Worm (Caenorhabditis elegans) whole organism, young adult: Measurements from ENCODE around the gene egl-19.
A peak's percentile ranks its signal among the peaks of the same experiment; 100 is the strongest.

ENCODE experiments used
- B0035.1 ChIP-seq: sonication (generic microtip); optimal IDR thresholded peaks from 2 replicates; lab custom pipeline; 2016; ENCODE audit warnings: missing genetic modification characterization, mild to moderate bottlenecking, missing compliant biosample characterization, missing genotype, missing genetic modification reagents
- B0261.1 ChIP-seq: sonication (generic microtip); optimal IDR thresholded peaks from 2 replicates; lab custom pipeline; 2016; ENCODE audit warnings: mild to moderate bottlenecking, missing genetic modification characterization, moderate library complexity, missing compliant biosample characterization
- C17E4.6 ChIP-seq: fragments of 200-800 bp; sonication (Bioruptor generic); IDR thresholded peaks from 2 replicates; pipeline ENCODE4 v1.3.6; 2022; ENCODE audit warnings: missing genetic modification reagents, missing genetic modification characterization, missing compliant biosample characterization
- F23B12.7 ChIP-seq: sonication (generic microtip); optimal IDR thresholded peaks from 2 replicates; lab custom pipeline; 2017; ENCODE audit warnings: missing genetic modification characterization, mild to moderate bottlenecking, missing compliant biosample characterization, antibody characterized with exemption, moderate library complexity; ENCODE audit not compliant: insufficient read depth
- F49E8.2 ChIP-seq: sonication (generic microtip); optimal IDR thresholded peaks from 3 replicates; lab custom pipeline; 2017; ENCODE audit warnings: missing genetic modification characterization, mild to moderate bottlenecking, missing compliant biosample characterization, antibody characterized with exemption, moderate library complexity; ENCODE audit not compliant: insufficient read depth
- F52B5.7 ChIP-seq: sonication (generic microtip); optimal IDR thresholded peaks from 2 replicates; lab custom pipeline; 2016; ENCODE audit warnings: mild to moderate bottlenecking, missing genetic modification characterization, missing compliant biosample characterization
- F57C9.4 ChIP-seq: sonication (generic microtip); optimal IDR thresholded peaks from 2 replicates; lab custom pipeline; 2017; ENCODE audit warnings: mild to moderate bottlenecking, missing genetic modification characterization, missing compliant biosample characterization
- T26A5.8 ChIP-seq: sonication (generic microtip); optimal IDR thresholded peaks from 2 replicates; lab custom pipeline; 2016; ENCODE audit warnings: missing genetic modification characterization, missing compliant biosample characterization
- Y53G8AR.9 ChIP-seq: fragments of 200-800 bp; sonication (Bioruptor generic); conservative IDR thresholded peaks from 2 replicates; pipeline ENCODE4 v1.3.6; 2022; ENCODE audit warnings: missing genetic modification reagents, missing genetic modification characterization, missing compliant biosample characterization
- Y67H2A.10 ChIP-seq: fragments of 200-800 bp; sonication (Bioruptor generic); conservative IDR thresholded peaks from 2 replicates; pipeline ENCODE4 v1.3.6; 2022; ENCODE audit warnings: missing genetic modification reagents, missing genetic modification characterization, missing compliant biosample characterization
- Y79H2A.3 ChIP-seq: fragments of 200-800 bp; sonication (Bioruptor generic); conservative IDR thresholded peaks from 2 replicates; pipeline ENCODE4 v1.3.6; 2022; ENCODE audit warnings: missing genetic modification reagents, missing genetic modification characterization, missing compliant biosample characterization
- akir-1 ChIP-seq: fragments of 200-800 bp; sonication (Bioruptor generic); optimal IDR thresholded peaks from 2 replicates; lab custom pipeline; 2018; ENCODE audit warnings: mild to moderate bottlenecking, missing genetic modification characterization, moderate library complexity, missing compliant biosample characterization
- attf-5 ChIP-seq: fragments of 200-800 bp; sonication (Bioruptor generic); optimal IDR thresholded peaks from 2 replicates; lab custom pipeline; 2018; ENCODE audit warnings: mild to moderate bottlenecking, missing genetic modification characterization, missing compliant biosample characterization
- bed-2 ChIP-seq: fragments of 200-800 bp; sonication (Bioruptor generic); IDR thresholded peaks from 2 replicates; pipeline ENCODE4 v1.3.6; 2022; ENCODE audit warnings: missing genetic modification reagents, missing genetic modification characterization, missing compliant biosample characterization
- cebp-1 ChIP-seq, 2 experiments: fragments of 200-800 bp in 1 of 2; sonication (Bioruptor generic) in 1 of 2; sonication (generic microtip) in 1 of 2; IDR thresholded peaks in 1 of 2; optimal IDR thresholded peaks in 1 of 2; 2 replicates each; pipeline versions ENCODE4 v1.3.6 to Lab custom; 2017 to 2022; ENCODE audit warnings: missing compliant biosample characterization in 2 of 2, missing genetic modification characterization in 2 of 2, mild to moderate bottlenecking in 1 of 2, missing genetic modification reagents in 1 of 2, moderate library complexity in 1 of 2
- ceh-100 ChIP-seq: fragments of 200-800 bp; sonication (Bioruptor generic); IDR thresholded peaks from 2 replicates; pipeline ENCODE4 v1.3.6; 2022; ENCODE audit warnings: missing genetic modification reagents, missing genetic modification characterization, missing compliant biosample characterization
- ceh-79 ChIP-seq: sonication (generic microtip); optimal IDR thresholded peaks from 2 replicates; lab custom pipeline; 2017; ENCODE audit warnings: mild to moderate bottlenecking, missing genetic modification characterization, missing compliant biosample characterization
- ceh-91 ChIP-seq: fragments of 200-800 bp; sonication (Bioruptor generic); IDR thresholded peaks from 2 replicates; pipeline ENCODE4 v1.3.6; 2022; ENCODE audit warnings: missing genetic modification reagents, missing genetic modification characterization, missing compliant biosample characterization
- chd-7 ChIP-seq: sonication (generic microtip); optimal IDR thresholded peaks from 2 replicates; lab custom pipeline; 2016; ENCODE audit warnings: mild to moderate bottlenecking, missing genetic modification characterization, moderate library complexity, missing compliant biosample characterization
- die-1 ChIP-seq: sonication (generic microtip); optimal IDR thresholded peaks from 2 replicates; lab custom pipeline; 2016; ENCODE audit warnings: missing genotype, mild to moderate bottlenecking, missing genetic modification characterization, missing compliant biosample characterization
- dox-1 ChIP-seq: fragments of 200-800 bp; sonication (Bioruptor generic); IDR thresholded peaks from 2 replicates; pipeline ENCODE4 v1.3.6; 2022; ENCODE audit warnings: missing genetic modification reagents, missing genetic modification characterization, missing compliant biosample characterization
- egl-44 ChIP-seq: fragments of 200-800 bp; sonication (Bioruptor generic); IDR thresholded peaks from 2 replicates; pipeline ENCODE4 v1.3.6; 2022; ENCODE audit warnings: missing genetic modification reagents, missing genetic modification characterization, missing compliant biosample characterization
- egrh-3 ChIP-seq: fragments of 200-800 bp; sonication (Bioruptor generic); IDR thresholded peaks from 2 replicates; pipeline ENCODE4 v1.3.6; 2022; ENCODE audit warnings: missing genetic modification reagents, missing genetic modification characterization, missing compliant biosample characterization
- ekl-4 ChIP-seq: fragments of 200-800 bp; sonication (Bioruptor generic); IDR thresholded peaks from 2 replicates; pipeline ENCODE4 v1.3.6; 2022; ENCODE audit warnings: missing genetic modification reagents, missing genetic modification characterization, missing compliant biosample characterization
- fkh-3 ChIP-seq: sonication (generic microtip); optimal IDR thresholded peaks from 2 replicates; lab custom pipeline; 2016; ENCODE audit warnings: mild to moderate bottlenecking, missing genetic modification characterization, missing compliant biosample characterization
- him-1 ChIP-seq: sonication (generic microtip); optimal IDR thresholded peaks from 2 replicates; lab custom pipeline; 2016; ENCODE audit warnings: missing genotype, missing genetic modification reagents, missing genetic modification characterization, missing compliant biosample characterization
- hlh-12 ChIP-seq: sonication (generic microtip); optimal IDR thresholded peaks from 2 replicates; lab custom pipeline; 2016; ENCODE audit warnings: missing genetic modification characterization, missing compliant biosample characterization
- hlh-26 ChIP-seq: fragments of 200-800 bp; sonication (Bioruptor generic); conservative IDR thresholded peaks from 2 replicates; pipeline ENCODE4 v1.3.6; 2022; ENCODE audit warnings: missing genetic modification reagents, missing genetic modification characterization, missing compliant biosample characterization
- hrde-1 ChIP-seq: sonication (generic microtip); optimal IDR thresholded peaks from 2 replicates; lab custom pipeline; 2016; ENCODE audit warnings: missing genetic modification characterization, mild to moderate bottlenecking, missing compliant biosample characterization, moderate library complexity, missing genotype, missing genetic modification reagents, borderline replicate concordance
- lag-1 ChIP-seq: fragments of 200-800 bp; sonication (Bioruptor generic); IDR thresholded peaks from 2 replicates; pipeline ENCODE4 v1.3.6; 2022; ENCODE audit warnings: missing genetic modification reagents, missing genetic modification characterization, missing compliant biosample characterization
- lin-26 ChIP-seq: fragments of 200-800 bp; sonication (Bioruptor generic); IDR thresholded peaks from 2 replicates; pipeline ENCODE4 v1.3.6; 2022; ENCODE audit warnings: missing genetic modification reagents, missing genetic modification characterization, missing compliant biosample characterization
- lin-40 ChIP-seq: sonication (generic microtip); optimal IDR thresholded peaks from 2 replicates; lab custom pipeline; 2016; ENCODE audit warnings: missing genetic modification characterization, mild to moderate bottlenecking, missing compliant biosample characterization, missing genotype, missing genetic modification reagents
- lin-54 ChIP-seq: fragments of 200-800 bp; sonication (Bioruptor generic); optimal IDR thresholded peaks from 2 replicates; lab custom pipeline; 2018; ENCODE audit warnings: mild to moderate bottlenecking, missing genetic modification characterization, missing compliant biosample characterization
- lir-1 ChIP-seq: fragments of 200-800 bp; sonication (Bioruptor generic); conservative IDR thresholded peaks from 2 replicates; pipeline ENCODE4 v1.3.6; 2022; ENCODE audit warnings: missing genetic modification reagents, missing genetic modification characterization, missing compliant biosample characterization
- madf-6 ChIP-seq: fragments of 200-800 bp; sonication (Bioruptor generic); IDR thresholded peaks from 2 replicates; pipeline ENCODE4 v1.3.6; 2022; ENCODE audit warnings: missing genetic modification reagents, missing genetic modification characterization, missing compliant biosample characterization
- mcd-1 ChIP-seq: fragments of 200-800 bp; sonication (Bioruptor generic); IDR thresholded peaks from 2 replicates; pipeline ENCODE4 v1.3.6; 2022; ENCODE audit warnings: missing genetic modification reagents, missing genetic modification characterization, missing compliant biosample characterization
- mes-4 ChIP-seq: sonication (generic microtip); optimal IDR thresholded peaks from 2 replicates; lab custom pipeline; 2016; ENCODE audit warnings: missing genotype, missing genetic modification characterization, missing compliant biosample characterization
- nfyb-1 ChIP-seq: fragments of 200-800 bp; sonication (Bioruptor generic); IDR thresholded peaks from 2 replicates; pipeline ENCODE4 v1.3.6; 2022; ENCODE audit warnings: missing genetic modification reagents, missing genetic modification characterization, missing compliant biosample characterization
- nhr-90 ChIP-seq: sonication (generic microtip); optimal IDR thresholded peaks from 2 replicates; lab custom pipeline; 2016; ENCODE audit warnings: missing genotype, mild to moderate bottlenecking, missing genetic modification characterization, missing compliant biosample characterization
- pbrm-1 ChIP-seq: fragments of 200-800 bp; sonication (Bioruptor generic); IDR thresholded peaks from 2 replicates; pipeline ENCODE4 v1.3.6; 2022; ENCODE audit warnings: missing genetic modification reagents, missing genetic modification characterization, missing compliant biosample characterization
- rec-8 ChIP-seq, 2 experiments: sonication (generic microtip); optimal IDR thresholded peaks; 2 replicates each; lab custom pipeline; 2016; ENCODE audit warnings: mild to moderate bottlenecking in 2 of 2, missing genetic modification characterization in 2 of 2, missing genetic modification reagents in 2 of 2, missing genotype in 2 of 2, missing biosample characterization in 1 of 2, missing compliant biosample characterization in 1 of 2, moderate library complexity in 1 of 2
- repo-1 ChIP-seq: sonication (generic microtip); optimal IDR thresholded peaks from 2 replicates; lab custom pipeline; 2017; ENCODE audit warnings: mild to moderate bottlenecking, missing genetic modification characterization, missing compliant biosample characterization
- xnd-1 ChIP-seq: sonication (generic microtip); optimal IDR thresholded peaks from 2 replicates; lab custom pipeline; 2016; ENCODE audit warnings: missing genotype, missing genetic modification reagents, missing genetic modification characterization, missing compliant biosample characterization

egl-19 gene

ce11 chrIV:7381754-7382153 lies 23.6 kb upstream of the egl-19 start, which contains the start of gene ptp-8:
ptp-8 (plus strand) TSS chrIV:7382054.
- TF ChIP-seq nhr-90 (tag; lab: Kevin White, UChicago), result no peak
- no peak for TF ChIP-seq hlh-12 (tag; lab: Kevin White, UChicago)
- TF ChIP-seq Y79H2A.3, result no peak
- TF ChIP-seq T26A5.8, result no peak
- no peak for TF ChIP-seq hrde-1 (tag; lab: Kevin White, UChicago)
- TF ChIP-seq nfyb-1 (GFP tag; lab: Robert Waterston, UW), result no peak
- TF ChIP-seq akir-1 (GFP tag; lab: Kevin White, UChicago), result no peak
- TF ChIP-seq Y67H2A.10 (GFP tag; lab: Robert Waterston, UW), result no peak
- no peak for TF ChIP-seq fkh-3 (tag; lab: Kevin White, UChicago)

ce11 chrIV:7386835-7387551 lies 18.4 kb upstream of the egl-19 start:
- no peak for TF ChIP-seq F23B12.7 (tag; lab: Kevin White, UChicago)
- TF ChIP-seq lin-26, result peak; percentile 37; the same call in 1 of the 2 replicates
- TF ChIP-seq hlh-12 (tag; lab: Kevin White, UChicago), result no peak
- TF ChIP-seq F49E8.2 (tag; lab: Kevin White, UChicago), result no peak
- no peak for TF ChIP-seq ceh-100 (GFP tag; lab: Robert Waterston, UW)
- no peak for TF ChIP-seq ekl-4 (GFP tag; lab: Robert Waterston, UW)
- TF ChIP-seq lag-1 (GFP tag; lab: Robert Waterston, UW), result no peak
- no peak for TF ChIP-seq lir-1
- no peak for TF ChIP-seq T26A5.8
- TF ChIP-seq madf-6 (GFP tag; lab: Robert Waterston, UW), result no peak
- TF ChIP-seq ceh-79 (tag; lab: Kevin White, UChicago), result no peak
- no peak for TF ChIP-seq attf-5 (GFP tag; lab: Kevin White, UChicago)
- peak; percentile 19 for TF ChIP-seq lin-54 (GFP tag; lab: Kevin White, UChicago)
- no peak for TF ChIP-seq C17E4.6
- TF ChIP-seq die-1 (tag; lab: Kevin White, UChicago), result no peak
- TF ChIP-seq hrde-1 (tag; lab: Kevin White, UChicago), result no peak
- peak; percentile 18 for TF ChIP-seq chd-7 (tag; lab: Kevin White, UChicago)
- TF ChIP-seq B0035.1, result no peak
- TF ChIP-seq B0261.1 (tag; lab: Kevin White, UChicago), result no peak
- TF ChIP-seq mes-4 (tag; lab: Kevin White, UChicago), result no peak
- TF ChIP-seq F52B5.7, result no peak
- TF ChIP-seq egl-44, result no peak
- TF ChIP-seq ceh-91 (GFP tag; lab: Robert Waterston, UW), result no peak
- TF ChIP-seq dox-1 (GFP tag; lab: Robert Waterston, UW), result no peak
- TF ChIP-seq repo-1, result no peak
- no peak for TF ChIP-seq xnd-1 (tag; lab: Kevin White, UChicago)
- TF ChIP-seq cebp-1 (GFP tag; IDR thresholded peaks at IDR 0.05; lab: Robert Waterston, UW), result no peak
- peak; percentile 68 for TF ChIP-seq cebp-1 (tag; optimal IDR thresholded peaks at IDR 0.05; lab: Kevin White, UChicago)
- no peak for TF ChIP-seq hlh-26 (GFP tag; lab: Robert Waterston, UW)
- TF ChIP-seq pbrm-1, result no peak
- no peak for TF ChIP-seq him-1 (tag; lab: Kevin White, UChicago)
- no peak for TF ChIP-seq F57C9.4 (tag; lab: Kevin White, UChicago)
- no peak for TF ChIP-seq bed-2 (GFP tag; lab: Robert Waterston, UW)
- no peak for TF ChIP-seq mcd-1 (GFP tag; lab: Robert Waterston, UW)
- no peak for TF ChIP-seq rec-8 (tag; optimal IDR thresholded peaks at IDR 0.05; lab: Kevin White, UChicago)
- no peak for TF ChIP-seq egrh-3
- no peak for TF ChIP-seq Y79H2A.3
- 0 out of 2 replicates have a peak, but pooled peaks have one; percentile 29 for TF ChIP-seq Y53G8AR.9 (GFP tag; lab: Robert Waterston, UW)
- TF ChIP-seq lin-40, result peak; percentile 4
